Fruit fly (Drosophila melanogaster): ENCODE data around the gene Ir68a.
A peak's percentile ranks its signal among the peaks of the same experiment; 100 is the strongest.

Ir68a gene

DNA sequence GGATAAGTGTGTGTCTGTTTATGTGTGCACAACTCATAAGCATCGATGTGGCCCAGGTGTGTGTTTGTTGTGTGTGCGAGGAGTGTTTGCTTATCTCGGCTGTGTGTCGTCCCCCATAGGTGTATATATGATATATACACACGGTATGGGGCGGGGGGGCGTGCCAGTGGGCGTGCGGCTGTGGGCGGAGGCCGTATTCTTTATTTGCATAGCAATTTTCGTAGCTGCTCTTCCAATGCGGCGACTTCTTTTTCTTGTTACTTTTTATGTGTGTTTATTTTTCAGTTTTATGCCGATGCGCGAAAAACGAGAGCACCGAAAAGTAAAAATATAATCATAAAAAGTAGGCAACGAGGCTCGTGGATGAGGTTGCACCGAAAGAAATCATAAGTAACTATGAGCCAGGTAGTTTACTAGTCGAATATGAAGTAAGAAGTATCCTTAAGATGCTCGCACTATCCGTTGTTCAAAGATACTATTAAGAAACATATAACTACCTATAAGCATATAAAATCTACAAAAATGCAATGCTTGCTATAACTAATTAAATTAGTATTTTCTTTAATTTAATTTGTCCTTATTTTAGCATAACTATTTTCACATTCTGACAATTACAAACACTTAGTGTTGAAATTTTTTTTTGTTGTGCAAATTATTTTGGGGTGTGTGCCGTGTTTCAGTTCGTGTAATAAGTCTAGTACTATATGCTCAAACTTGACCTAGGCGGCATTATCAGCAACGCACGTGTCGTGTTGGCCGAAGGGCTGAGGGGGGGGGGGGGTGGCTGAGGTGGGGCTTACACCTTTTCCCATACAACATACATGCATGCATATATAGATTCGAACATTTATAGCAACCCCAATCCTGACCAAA, 42.7 kb upstream of the Ir68a start (continued):
- no peak for TF ChIP-seq Ada2b (GFP tag; IDR thresholded peaks at IDR 0.05)
- no peak for TF ChIP-seq Asciz (GFP tag; optimal IDR thresholded peaks at IDR 0.05)
- TF ChIP-seq schlank (tag; optimal IDR thresholded peaks at IDR 0.05), result peak; percentile 5
- TF ChIP-seq lilli (GFP tag; optimal IDR thresholded peaks at IDR 0.05), result peak; percentile 1
- no peak for TF ChIP-seq ash1 (GFP tag; optimal IDR thresholded peaks at IDR 0.05)
- no peak for TF ChIP-seq CG14441 (GFP tag; IDR thresholded peaks at IDR 0.05)
- no peak for TF ChIP-seq CG2129 (GFP tag; IDR thresholded peaks at IDR 0.05; ENCODE audit: partially characterized antibody)
- TF ChIP-seq Sry-δ (GFP tag; optimal IDR thresholded peaks at IDR 0.05), result no peak
- no peak for TF ChIP-seq CG8290 (GFP tag; optimal IDR thresholded peaks at IDR 0.05)
- TF ChIP-seq CG8290 (tag; optimal IDR thresholded peaks at IDR 0.05), result peak in 1 of 2 experiments; percentile 37
- no peak for TF ChIP-seq CG43689 (GFP tag; IDR thresholded peaks at IDR 0.05)
- no peak for TF ChIP-seq CG2712 (tag; optimal IDR thresholded peaks at IDR 0.05)
- no peak for TF ChIP-seq usp (GFP tag; optimal IDR thresholded peaks at IDR 0.05)
- no peak for TF ChIP-seq CG5180 (GFP tag; optimal IDR thresholded peaks at IDR 0.05)
- no peak for TF ChIP-seq trem (tag; optimal IDR thresholded peaks at IDR 0.05)
- TF ChIP-seq CG3847 (GFP tag; IDR thresholded peaks at IDR 0.05), result peak; percentile 40; the same call in 1 of the 2 replicates
- peak; percentile 33 for TF ChIP-seq CG8924 (tag; optimal IDR thresholded peaks at IDR 0.05)
- TF ChIP-seq caup (GFP tag; optimal IDR thresholded peaks at IDR 0.05; ENCODE audit: severe bottlenecking), result peak; percentile 44
- peak; percentile 29 for TF ChIP-seq Xbp1 (GFP tag; optimal IDR thresholded peaks at IDR 0.05)
- TF ChIP-seq Myb (GFP tag; optimal IDR thresholded peaks at IDR 0.05), result no peak
- TF ChIP-seq zen (tag; optimal IDR thresholded peaks at IDR 0.05), result no peak
- no peak for TF ChIP-seq pan (optimal IDR thresholded peaks at IDR 0.05)
- peak in 1 of 2 experiments; percentile 12 for TF ChIP-seq pan (GFP tag; optimal IDR thresholded peaks at IDR 0.05 in 1 of 2, IDR thresholded peaks at IDR 0.05 in 1 of 2)
- TF ChIP-seq CG1792 (GFP tag; optimal IDR thresholded peaks at IDR 0.05), result no peak
- no peak for TF ChIP-seq HLH4C (GFP tag; IDR thresholded peaks at IDR 0.05; ENCODE audit: partially characterized antibody)
- TF ChIP-seq dimm (GFP tag; IDR thresholded peaks at IDR 0.05), result no peak
- TF ChIP-seq Nf-YB (GFP tag; optimal IDR thresholded peaks at IDR 0.05), result peak; percentile 21
- TF ChIP-seq Abd-B (GFP tag; optimal IDR thresholded peaks at IDR 0.05), result peak; percentile 17
- no peak for TF ChIP-seq CG9797 (GFP tag; optimal IDR thresholded peaks at IDR 0.05)
- no peak for TF ChIP-seq CG3163 (GFP tag; optimal IDR thresholded peaks at IDR 0.05)
- TF ChIP-seq al (GFP tag; IDR thresholded peaks at IDR 0.05), result peak; percentile 8; the same call in 1 of the 2 replicates
- no peak for TF ChIP-seq gcm2 (GFP tag; optimal IDR thresholded peaks at IDR 0.05)
- peak; percentile 22 for TF ChIP-seq Hey (tag; optimal IDR thresholded peaks at IDR 0.05)
- no peak for TF ChIP-seq chn (GFP tag; optimal IDR thresholded peaks at IDR 0.05)
- TF ChIP-seq CG18011 (GFP tag; optimal IDR thresholded peaks at IDR 0.05), result no peak

dm6 chr3L:11276020-11276419, 40.0 kb upstream of the Ir68a start:
- peak; percentile 87; the same call in 2 of the 3 replicates for TF ChIP-seq CG2199 (GFP tag; IDR thresholded peaks at IDR 0.05)
- no peak for TF ChIP-seq Bteb2 (GFP tag; optimal IDR thresholded peaks at IDR 0.05)
- TF ChIP-seq CG2712 (tag; optimal IDR thresholded peaks at IDR 0.05), result no peak
- no peak for TF ChIP-seq Abd-B (GFP tag; optimal IDR thresholded peaks at IDR 0.05)
- no peak for TF ChIP-seq hkb (optimal IDR thresholded peaks at IDR 0.05)
- TF ChIP-seq hkb (GFP tag; IDR thresholded peaks at IDR 0.05), result 0 out of 2 replicates have a peak, but pooled peaks have one; percentile 13
- TF ChIP-seq CG9797 (GFP tag; optimal IDR thresholded peaks at IDR 0.05), result no peak
- TF ChIP-seq h (optimal IDR thresholded peaks at IDR 0.05), result no peak
- no peak for TF ChIP-seq sd (tag; optimal IDR thresholded peaks at IDR 0.05)
- TF ChIP-seq CG5953 (GFP tag; IDR thresholded peaks at IDR 0.05), result no peak
- TF ChIP-seq bsh (GFP tag; optimal IDR thresholded peaks at IDR 0.05), result no peak
- TF ChIP-seq stwl (tag; optimal IDR thresholded peaks at IDR 0.05), result no peak
- TF ChIP-seq Myb (GFP tag; optimal IDR thresholded peaks at IDR 0.05), result no peak
- TF ChIP-seq mirr (GFP tag; optimal IDR thresholded peaks at IDR 0.05), result no peak
- TF ChIP-seq lmd (GFP tag; IDR thresholded peaks at IDR 0.05), result no peak
- peak; percentile 39 for TF ChIP-seq twi (tag; optimal IDR thresholded peaks at IDR 0.05)
- TF ChIP-seq CG12391 (tag; optimal IDR thresholded peaks at IDR 0.05), result no peak
- no peak for TF ChIP-seq Taf1 (GFP tag; IDR thresholded peaks at IDR 0.05)
- TF ChIP-seq Bgb (GFP tag; IDR thresholded peaks at IDR 0.05; ENCODE audit: partially characterized antibody), result no peak
- TF ChIP-seq Adf1 (GFP tag; IDR thresholded peaks at IDR 0.05), result no peak

All from whole organism, embryonic.